Worm (Caenorhabditis elegans) whole organism, young adult: Measurements from ENCODE around the gene ZK563.7.

Experiments
- B0336.3 ChIP-seq: fragments of 200-800 bp; sonication (Bioruptor generic); IDR thresholded peaks from 2 replicates; pipeline ENCODE4 v1.3.6; 2022; ENCODE audit warnings: missing genetic modification characterization, missing compliant biosample characterization
- F10E7.11 ChIP-seq: sonication (generic microtip); optimal IDR thresholded peaks from 2 replicates; lab custom pipeline; 2017; ENCODE audit warnings: mild to moderate bottlenecking, missing genetic modification characterization, moderate library complexity, missing compliant biosample characterization
- F33H1.4 ChIP-seq: fragments of 200-800 bp; sonication (Bioruptor generic); IDR thresholded peaks from 2 replicates; pipeline ENCODE4 v1.3.6; 2022; ENCODE audit warnings: missing genetic modification reagents, missing genetic modification characterization, missing compliant biosample characterization
- F49E8.2 ChIP-seq: sonication (generic microtip); optimal IDR thresholded peaks from 3 replicates; lab custom pipeline; 2017; ENCODE audit warnings: missing genetic modification characterization, mild to moderate bottlenecking, missing compliant biosample characterization, antibody characterized with exemption, moderate library complexity; ENCODE audit not compliant: insufficient read depth
- F52B5.7 ChIP-seq: sonication (generic microtip); optimal IDR thresholded peaks from 2 replicates; lab custom pipeline; 2016; ENCODE audit warnings: mild to moderate bottlenecking, missing genetic modification characterization, missing compliant biosample characterization
- F57A8.1 ChIP-seq: fragments of 200-800 bp; sonication (Bioruptor generic); optimal IDR thresholded peaks from 2 replicates; lab custom pipeline; 2018; ENCODE audit warnings: mild to moderate bottlenecking, missing genetic modification characterization, moderate library complexity, missing compliant biosample characterization
- K11D2.4 ChIP-seq: fragments of 200-800 bp; sonication (Bioruptor generic); IDR thresholded peaks from 2 replicates; pipeline ENCODE4 v1.3.6; 2022; ENCODE audit warnings: missing genetic modification reagents, missing genetic modification characterization, missing compliant biosample characterization
- K12H6.12 ChIP-seq: fragments of 200-800 bp; sonication (Bioruptor generic); optimal IDR thresholded peaks from 2 replicates; lab custom pipeline; 2018; ENCODE audit warnings: mild to moderate bottlenecking, missing genetic modification characterization, missing compliant biosample characterization
- T07F8.4 ChIP-seq: sonication (generic microtip); optimal IDR thresholded peaks from 2 replicates; lab custom pipeline; 2016; ENCODE audit warnings: mild to moderate bottlenecking, missing genetic modification characterization, moderate library complexity, missing compliant biosample characterization
- Y53G8AR.9 ChIP-seq: fragments of 200-800 bp; sonication (Bioruptor generic); conservative IDR thresholded peaks from 2 replicates; pipeline ENCODE4 v1.3.6; 2022; ENCODE audit warnings: missing genetic modification reagents, missing genetic modification characterization, missing compliant biosample characterization
- akir-1 ChIP-seq: fragments of 200-800 bp; sonication (Bioruptor generic); optimal IDR thresholded peaks from 2 replicates; lab custom pipeline; 2018; ENCODE audit warnings: mild to moderate bottlenecking, missing genetic modification characterization, moderate library complexity, missing compliant biosample characterization
- atf-7 ChIP-seq: sonication (generic microtip); optimal IDR thresholded peaks from 2 replicates; lab custom pipeline; 2017; ENCODE audit warnings: mild to moderate bottlenecking, missing genetic modification characterization, missing compliant biosample characterization
- attf-6 ChIP-seq: fragments of 200-800 bp; sonication (Bioruptor generic); IDR thresholded peaks from 2 replicates; pipeline ENCODE4 v1.3.6; 2022; ENCODE audit warnings: missing genetic modification reagents, missing genetic modification characterization, missing compliant biosample characterization
- cebp-1 ChIP-seq, 2 experiments: fragments of 200-800 bp in 1 of 2; sonication (Bioruptor generic) in 1 of 2; sonication (generic microtip) in 1 of 2; IDR thresholded peaks in 1 of 2; optimal IDR thresholded peaks in 1 of 2; 2 replicates each; pipeline versions ENCODE4 v1.3.6 to Lab custom; 2017 to 2022; ENCODE audit warnings: missing compliant biosample characterization in 2 of 2, missing genetic modification characterization in 2 of 2, mild to moderate bottlenecking in 1 of 2, missing genetic modification reagents in 1 of 2, moderate library complexity in 1 of 2
- ceh-100 ChIP-seq: fragments of 200-800 bp; sonication (Bioruptor generic); IDR thresholded peaks from 2 replicates; pipeline ENCODE4 v1.3.6; 2022; ENCODE audit warnings: missing genetic modification reagents, missing genetic modification characterization, missing compliant biosample characterization
- ceh-40 ChIP-seq: fragments of 200-800 bp; sonication (Bioruptor generic); IDR thresholded peaks from 2 replicates; pipeline ENCODE4 v1.3.6; 2022; ENCODE audit warnings: missing genetic modification characterization, missing compliant biosample characterization
- die-1 ChIP-seq: sonication (generic microtip); optimal IDR thresholded peaks from 2 replicates; lab custom pipeline; 2016; ENCODE audit warnings: missing genotype, mild to moderate bottlenecking, missing genetic modification characterization, missing compliant biosample characterization
- efl-1 ChIP-seq: fragments of 150-350 bp; optimal IDR thresholded peaks from 2 replicates; lab custom pipeline; 2014; ENCODE audit warnings: missing biosample characterization, missing genetic modification reagents, missing genetic modification characterization
- ekl-4 ChIP-seq: fragments of 200-800 bp; sonication (Bioruptor generic); IDR thresholded peaks from 2 replicates; pipeline ENCODE4 v1.3.6; 2022; ENCODE audit warnings: missing genetic modification reagents, missing genetic modification characterization, missing compliant biosample characterization
- fkh-3 ChIP-seq: sonication (generic microtip); optimal IDR thresholded peaks from 2 replicates; lab custom pipeline; 2016; ENCODE audit warnings: mild to moderate bottlenecking, missing genetic modification characterization, missing compliant biosample characterization
- hrde-1 ChIP-seq: sonication (generic microtip); optimal IDR thresholded peaks from 2 replicates; lab custom pipeline; 2016; ENCODE audit warnings: missing genetic modification characterization, mild to moderate bottlenecking, missing compliant biosample characterization, moderate library complexity, missing genotype, missing genetic modification reagents, borderline replicate concordance
- let-607 ChIP-seq, 2 experiments: fragments of 200-800 bp in 1 of 2; sonication (Bioruptor generic) in 1 of 2; sonication (generic microtip) in 1 of 2; optimal IDR thresholded peaks; 2 replicates each; lab custom pipeline; 2016 to 2018; ENCODE audit warnings: mild to moderate bottlenecking in 2 of 2, missing compliant biosample characterization in 2 of 2, missing genetic modification characterization in 2 of 2, moderate library complexity in 2 of 2, missing genotype in 1 of 2
- lin-35 ChIP-seq, 3 experiments: fragments of 150-350 bp in 2 of 3; sonication (generic microtip) in 1 of 3; optimal IDR thresholded peaks; 2 replicates each; lab custom pipeline; 2014 to 2018; ENCODE audit warnings: missing biosample characterization in 3 of 3, missing genetic modification characterization in 3 of 3, missing genetic modification reagents in 3 of 3
- lin-40 ChIP-seq: sonication (generic microtip); optimal IDR thresholded peaks from 2 replicates; lab custom pipeline; 2016; ENCODE audit warnings: missing genetic modification characterization, mild to moderate bottlenecking, missing compliant biosample characterization, missing genotype, missing genetic modification reagents
- lir-1 ChIP-seq: fragments of 200-800 bp; sonication (Bioruptor generic); conservative IDR thresholded peaks from 2 replicates; pipeline ENCODE4 v1.3.6; 2022; ENCODE audit warnings: missing genetic modification reagents, missing genetic modification characterization, missing compliant biosample characterization
- nfya-1 ChIP-seq: sonication (generic microtip); optimal IDR thresholded peaks from 2 replicates; lab custom pipeline; 2017; ENCODE audit warnings: antibody characterized with exemption, missing compliant biosample characterization, missing genetic modification characterization, borderline replicate concordance; ENCODE audit not compliant: insufficient read depth
- nfya-2 ChIP-seq: fragments of 200-800 bp; sonication (Bioruptor generic); IDR thresholded peaks from 2 replicates; pipeline ENCODE4 v1.3.6; 2022; ENCODE audit warnings: missing genetic modification reagents, missing genetic modification characterization, missing compliant biosample characterization
- nhr-80 ChIP-seq: sonication (generic microtip); optimal IDR thresholded peaks from 2 replicates; lab custom pipeline; 2016; ENCODE audit warnings: missing genetic modification characterization, missing compliant biosample characterization
- sea-2 ChIP-seq: fragments of 200-800 bp; sonication (Bioruptor generic); IDR thresholded peaks from 2 replicates; pipeline ENCODE4 v1.3.6; 2022; ENCODE audit warnings: missing genetic modification characterization, missing compliant biosample characterization
- snpc-3.4 ChIP-seq: sonication (generic microtip); optimal IDR thresholded peaks from 2 replicates; lab custom pipeline; 2017; ENCODE audit warnings: missing genetic modification characterization, mild to moderate bottlenecking, missing compliant biosample characterization, antibody characterized with exemption, moderate library complexity, missing genotype, missing genetic modification reagents
- tlf-1 ChIP-seq: fragments of 200-800 bp; sonication (Bioruptor generic); optimal IDR thresholded peaks from 2 replicates; lab custom pipeline; 2018; ENCODE audit warnings: mild to moderate bottlenecking, missing genetic modification characterization, missing compliant biosample characterization
- unc-130 ChIP-seq: sonication (generic microtip); optimal IDR thresholded peaks from 2 replicates; lab custom pipeline; 2016; ENCODE audit warnings: missing genetic modification reagents, missing genetic modification characterization, missing compliant biosample characterization
- unc-62 ChIP-seq: fragments of 150-350 bp; optimal IDR thresholded peaks from 2 replicates; lab custom pipeline; 2014; ENCODE audit warnings: missing biosample characterization, missing genetic modification reagents, missing genetic modification characterization
- xnd-1 ChIP-seq: sonication (generic microtip); optimal IDR thresholded peaks from 2 replicates; lab custom pipeline; 2016; ENCODE audit warnings: missing genotype, missing genetic modification reagents, missing genetic modification characterization, missing compliant biosample characterization
- zfh-2 ChIP-seq: fragments of 200-800 bp; sonication (Bioruptor generic); conservative IDR thresholded peaks from 2 replicates; pipeline ENCODE4 v1.3.6; 2022; ENCODE audit warnings: missing genetic modification reagents, missing genetic modification characterization, missing compliant biosample characterization
- ztf-18 ChIP-seq: sonication (generic microtip); optimal IDR thresholded peaks from 2 replicates; lab custom pipeline; 2016; ENCODE audit warnings: missing genotype, mild to moderate bottlenecking, missing genetic modification characterization, missing compliant biosample characterization
- ztf-25 ChIP-seq: fragments of 200-800 bp; sonication (Bioruptor generic); IDR thresholded peaks from 2 replicates; pipeline ENCODE4 v1.3.6; 2022; ENCODE audit warnings: missing genetic modification reagents, missing genetic modification characterization, missing compliant biosample characterization
- ztf-28 ChIP-seq: fragments of 200-800 bp; sonication (Bioruptor generic); IDR thresholded peaks from 2 replicates; pipeline ENCODE4 v1.3.6; 2022; ENCODE audit warnings: missing genetic modification reagents, missing genetic modification characterization, missing compliant biosample characterization
- ztf-3 ChIP-seq: fragments of 200-800 bp; sonication (Bioruptor generic); optimal IDR thresholded peaks from 2 replicates; lab custom pipeline; 2018; ENCODE audit warnings: mild to moderate bottlenecking, missing genetic modification characterization, missing compliant biosample characterization

The ZK563.7 gene

DNA sequence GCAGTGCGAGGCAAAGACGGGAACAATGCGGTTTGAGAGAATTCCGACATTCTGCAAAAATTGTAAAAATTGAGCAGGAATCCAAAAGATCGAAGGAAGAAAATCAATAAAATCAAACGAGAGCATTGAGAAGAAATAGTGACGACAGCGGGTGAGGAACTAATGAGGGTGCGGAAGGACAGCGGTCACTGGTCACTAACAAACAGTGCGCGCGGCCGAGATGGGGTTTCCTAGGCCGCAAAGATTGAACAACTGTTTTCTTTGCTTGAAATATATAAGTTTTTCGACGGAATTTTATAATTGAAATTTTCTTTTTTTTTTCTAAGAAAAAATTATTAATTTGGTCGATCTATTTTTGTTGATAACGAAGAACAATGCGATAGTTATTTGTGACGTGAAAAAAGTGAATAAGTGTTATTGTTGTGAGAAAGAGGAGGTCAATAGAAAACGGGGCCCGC is 31.3 kb downstream of the ZK563.7 start, which contains the start of gene unc-78:
Gene unc-78 (minus strand): TSS at position 51 of the 458 bp plus-strand sequence.
- TF ChIP-seq efl-1 = no peak
- TF ChIP-seq nhr-80 (tag; lab: Kevin White, UChicago) = peak; percentile 12

DNA sequence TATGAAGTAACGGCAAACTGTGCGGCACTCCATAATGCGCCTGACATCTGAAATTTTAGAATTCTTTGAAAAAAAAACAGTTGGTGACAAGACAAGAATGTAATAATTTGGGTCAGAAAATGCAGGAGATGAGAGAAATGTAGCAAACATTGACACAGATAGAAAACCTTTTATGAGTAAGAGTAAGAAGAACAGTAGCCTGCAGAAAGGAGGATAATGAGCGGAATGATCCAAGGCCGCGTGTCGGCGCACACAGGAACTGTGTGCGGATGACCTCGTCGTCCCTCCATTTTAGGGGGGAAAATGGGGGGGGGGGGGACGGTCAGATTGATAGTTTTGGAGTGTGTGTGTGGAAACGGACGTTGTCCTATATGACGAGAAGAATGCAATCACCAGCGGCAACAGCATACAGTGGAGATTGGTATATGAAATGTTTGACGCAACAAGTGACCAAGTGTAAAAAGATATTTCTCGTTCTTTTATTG is 34.4 kb downstream of the ZK563.7 start, which contains the start of gene dhs-27:
Gene dhs-27 (minus strand): TSS at position 51 of the 485 bp plus-strand sequence.
- TF ChIP-seq T07F8.4 = no peak

DNA sequence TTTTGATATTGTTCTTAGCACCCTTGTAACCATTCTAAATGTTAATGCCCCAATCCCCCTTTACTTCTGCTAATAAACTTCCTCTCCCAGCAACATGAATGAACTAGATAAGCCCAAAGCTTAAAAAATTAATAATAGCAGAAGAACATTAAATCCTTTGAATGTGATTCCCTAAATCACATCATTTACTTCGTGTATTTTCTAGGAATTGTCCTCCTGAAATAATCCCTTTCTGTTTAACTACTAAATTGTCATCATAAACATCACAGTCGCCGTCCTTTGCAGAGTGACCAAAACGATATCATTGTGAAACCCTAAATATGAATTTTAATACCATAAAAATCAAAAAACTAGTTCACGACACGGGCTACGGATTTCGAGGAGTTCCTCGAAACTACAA is 35.8 kb downstream of the ZK563.7 start:
- TF ChIP-seq snpc-3.4 (tag; lab: Kevin White, UChicago) (no peak), ztf-25 (GFP tag; lab: Robert Waterston, UW) (no peak), xnd-1 (tag; lab: Kevin White, UChicago) (no peak), F52B5.7 (no peak), akir-1 (GFP tag; lab: Kevin White, UChicago) (no peak), let-607 (tag; optimal IDR thresholded peaks at IDR 0.05; lab: Kevin White, UChicago) (no peak), atf-7 (tag; lab: Kevin White, UChicago) (no peak), nfya-2 (GFP tag; lab: Robert Waterston, UW) (no peak), lir-1 (GFP tag; lab: Robert Waterston, UW) (no peak), sea-2 (GFP tag; lab: Robert Waterston, UW) (no peak), F57A8.1 (GFP tag; lab: Kevin White, UChicago) (no peak), ztf-18 (tag; lab: Kevin White, UChicago) (no peak), cebp-1 (GFP tag; IDR thresholded peaks at IDR 0.05; lab: Robert Waterston, UW) (no peak), cebp-1 (tag; optimal IDR thresholded peaks at IDR 0.05; lab: Kevin White, UChicago) (no peak), ztf-3 (no peak), ztf-28 (GFP tag; lab: Robert Waterston, UW) (no peak), unc-62 (GFP tag; lab: Kevin White, UChicago) (no peak), K11D2.4 (no peak)

DNA sequence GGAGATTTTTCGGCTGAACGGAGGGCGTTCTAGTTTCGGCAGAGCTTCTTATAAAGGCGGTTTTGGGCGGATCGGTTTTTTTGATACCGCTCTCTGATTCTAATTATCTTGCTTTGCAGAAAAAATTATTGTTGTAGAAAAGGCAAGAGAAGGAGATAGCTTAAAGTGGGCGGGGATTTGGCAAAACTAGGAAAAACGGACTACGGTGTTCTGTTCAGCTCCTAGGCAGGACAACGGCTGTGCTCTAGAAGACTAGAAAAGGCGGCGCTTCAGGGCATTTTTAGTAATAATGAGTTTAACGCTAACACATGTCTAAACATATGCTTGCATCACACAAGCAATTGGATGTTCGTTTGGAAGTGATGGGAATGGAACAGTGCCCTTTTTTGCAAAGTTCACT is 38.8 kb downstream of the ZK563.7 start, which contains the start of gene C04F6.7:
Gene C04F6.7 (minus strand): TSS at position 101 of the 400 bp plus-strand sequence.
- TF ChIP-seq ceh-40 (GFP tag; lab: Robert Waterston, UW) (no peak), F49E8.2 (tag; lab: Kevin White, UChicago) (no peak), zfh-2 (GFP tag; lab: Robert Waterston, UW) (no peak), unc-130 (GFP tag; lab: Kevin White, UChicago) (no peak)

DNA sequence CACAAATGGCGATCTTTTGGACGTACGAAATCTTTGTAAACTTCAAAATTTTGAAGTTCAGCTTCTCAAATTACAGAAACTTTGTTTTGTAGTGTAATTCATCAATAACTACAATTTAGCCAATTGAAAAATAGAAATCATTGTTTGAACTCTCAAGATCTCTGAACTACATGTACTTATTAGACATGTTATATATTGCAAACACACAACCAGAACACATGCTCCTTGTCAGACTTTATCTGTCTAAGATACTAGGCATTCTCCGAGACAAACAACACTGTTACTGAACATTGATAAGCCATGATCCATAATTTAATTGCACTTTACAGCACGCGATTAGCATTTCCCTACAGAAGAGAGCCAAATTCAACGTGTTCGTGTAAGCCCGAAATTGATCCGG is 44.2 kb downstream of the ZK563.7 start, which contains the start of gene ZK813.6:
Gene ZK813.6 (plus strand): TSS at position 301 of the 400 bp plus-strand sequence.
- no peak for TF ChIP-seq K12H6.12
- TF ChIP-seq attf-6 = no peak
- no peak for TF ChIP-seq ceh-100 (GFP tag; lab: Robert Waterston, UW)
- TF ChIP-seq fkh-3 (tag; lab: Kevin White, UChicago) = no peak
- TF ChIP-seq unc-62 (GFP tag; lab: Kevin White, UChicago) = no peak
- TF ChIP-seq die-1 = no peak
- no peak for TF ChIP-seq ztf-18 (tag; lab: Kevin White, UChicago)
- TF ChIP-seq, all 124 proteins: peak for 0

DNA sequence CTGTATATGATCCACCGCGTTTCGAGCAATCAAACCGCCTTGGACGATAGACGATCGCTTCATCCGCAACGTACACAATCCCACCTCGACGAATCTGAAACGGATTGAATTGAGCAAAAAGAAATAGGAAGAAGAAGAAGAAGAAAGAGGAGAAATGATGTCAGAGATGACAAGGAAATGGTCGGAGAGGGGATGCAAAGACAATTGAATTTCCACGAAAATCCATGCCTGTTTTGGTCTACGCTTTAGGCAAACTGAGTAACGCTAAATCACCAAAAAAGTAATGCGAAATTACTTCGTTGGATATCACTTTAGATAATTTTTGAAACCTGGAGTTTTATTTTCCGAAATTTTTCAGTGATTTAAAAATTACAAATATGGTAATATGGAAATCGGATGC is 48.9 kb downstream of the ZK563.7 start:
- TF ChIP-seq ceh-100 (GFP tag; lab: Robert Waterston, UW) (no peak), F33H1.4 (GFP tag; lab: Robert Waterston, UW) (no peak), tlf-1 (GFP tag; lab: Kevin White, UChicago) (no peak), F49E8.2 (tag; lab: Kevin White, UChicago) (no peak), Y53G8AR.9 (no peak), B0336.3 (no peak), lin-35 (GFP tag; optimal IDR thresholded peaks at IDR 0.05; lab: Kevin White, UChicago) (no peak), ekl-4 (GFP tag; lab: Robert Waterston, UW) (no peak), lin-40 (tag; lab: Kevin White, UChicago) (no peak), nfya-1 (tag; lab: Kevin White, UChicago) (no peak), F10E7.11 (tag; lab: Kevin White, UChicago) (no peak), hrde-1 (no peak), efl-1 (no peak)
